Worm (Caenorhabditis elegans) whole organism, L1 larva: ENCODE results near the gene C55A6.3.
"Not testable (repeated sequence)": the region's sequence is repeated elsewhere in the genome, so short reads cannot be mapped to it uniquely, and the experiment has no call there.

Source experiments
- dpl-1 ChIP-seq, 3 experiments: fragments of 150-350 bp in 2 of 3; sonication (generic microtip) in 1 of 3; optimal IDR thresholded peaks; 2 replicates each; lab custom pipeline; 2014 to 2017; ENCODE audit warnings: missing biosample characterization in 3 of 3, missing genetic modification characterization in 3 of 3, missing genetic modification reagents in 3 of 3
- egl-27 ChIP-seq, 2 experiments: fragments of 150-350 bp in 1 of 2; sonication (generic microtip); optimal IDR thresholded peaks; 3 replicates each; lab custom pipeline; 2017 to 2018; ENCODE audit warnings: missing biosample characterization in 2 of 2, missing genetic modification characterization in 2 of 2, missing genetic modification reagents in 2 of 2
- elt-2 ChIP-seq: sonication (generic microtip); optimal IDR thresholded peaks from 2 replicates; lab custom pipeline; 2016; ENCODE audit warnings: missing genetic modification characterization, mild to moderate bottlenecking, inconsistent platforms, missing compliant biosample characterization, missing genetic modification reagents
- jun-1 ChIP-seq: fragments of 150-350 bp; optimal IDR thresholded peaks from 2 replicates; lab custom pipeline; 2014; ENCODE audit warnings: missing biosample characterization, missing genetic modification reagents, missing genetic modification characterization
- lin-15B ChIP-seq: fragments of 150-350 bp; sonication (generic microtip); optimal IDR thresholded peaks from 3 replicates; lab custom pipeline; 2014; ENCODE audit warnings: missing biosample characterization, missing genetic modification characterization
- pqm-1 ChIP-seq: sonication (generic microtip); optimal IDR thresholded peaks from 3 replicates; lab custom pipeline; 2017; ENCODE audit warnings: missing biosample characterization, missing genetic modification characterization
- rnt-1 ChIP-seq: sonication (generic microtip); optimal IDR thresholded peaks from 2 replicates; lab custom pipeline; 2016; ENCODE audit warnings: mild to moderate bottlenecking, missing genetic modification characterization, moderate library complexity, missing compliant biosample characterization
- skn-1 ChIP-seq: fragments of 150-350 bp; optimal IDR thresholded peaks from 2 replicates; lab custom pipeline; 2014; ENCODE audit warnings: missing biosample characterization, missing genetic modification characterization
- unc-130 ChIP-seq: fragments of 150-350 bp; optimal IDR thresholded peaks from 2 replicates; lab custom pipeline; 2017; ENCODE audit warnings: missing biosample characterization, missing genetic modification characterization, inconsistent platforms
- unc-62 ChIP-seq: fragments of 150-350 bp; optimal IDR thresholded peaks from 2 replicates; lab custom pipeline; 2014; ENCODE audit warnings: missing biosample characterization, missing genetic modification reagents, missing genetic modification characterization
- xbp-1 ChIP-seq: sonication (generic microtip); optimal IDR thresholded peaks from 2 replicates; lab custom pipeline; 2016; ENCODE audit warnings: missing genetic modification characterization, missing compliant biosample characterization
- ztf-11 ChIP-seq, 2 experiments: sonication (generic microtip); optimal IDR thresholded peaks; 2 replicates each; lab custom pipeline; 2016 to 2017; ENCODE audit warnings: missing genetic modification characterization in 2 of 2, missing biosample characterization in 1 of 2, missing compliant biosample characterization in 1 of 2

DNA sequence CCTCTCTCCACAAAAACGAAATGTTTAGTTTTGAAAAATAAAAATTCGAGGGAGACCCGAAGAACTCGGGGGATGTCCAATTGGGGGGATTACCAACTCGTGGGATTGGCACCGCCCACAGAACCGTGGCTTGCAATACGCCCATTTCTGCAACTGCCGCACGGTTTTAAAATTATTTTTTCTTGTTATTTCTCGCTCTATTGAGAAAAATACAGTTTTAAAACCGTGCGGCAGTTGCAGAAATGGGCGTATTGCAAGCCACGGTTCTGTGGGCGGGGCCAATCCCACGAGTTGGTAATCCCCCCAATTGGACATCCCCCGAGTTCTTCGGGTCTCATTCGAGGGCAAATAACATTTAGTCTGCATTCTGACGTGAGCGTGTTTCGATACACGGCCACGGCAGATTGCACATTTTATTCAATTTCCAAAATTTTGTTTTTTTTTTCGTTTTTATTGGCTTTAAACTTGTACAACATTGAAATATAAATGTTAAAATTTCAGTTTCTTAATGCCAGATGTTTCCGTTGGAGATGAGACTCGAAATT, 8.4 kb downstream of the C55A6.3 start, which contains the start of the genes C55A6.1 and C55A6.10:
- peak in 1 of 2 experiments; percentile 68 for TF ChIP-seq ztf-11 (tag; optimal IDR thresholded peaks at IDR 0.05; lab: Kevin White, UChicago)
- peak; percentile 35 to 67 (median 50) for TF ChIP-seq dpl-1 (GFP tag; optimal IDR thresholded peaks at IDR 0.05; lab: Kevin White, UChicago)
- not testable (repeated sequence) for TF ChIP-seq unc-62 (GFP tag; lab: Kevin White, UChicago); pqm-1 (tag; lab: Kevin White, UChicago); egl-27 (tag; optimal IDR thresholded peaks at IDR 0.05; lab: Kevin White, UChicago); lin-15B
- TF ChIP-seq elt-2 (tag; lab: Kevin White, UChicago): peak; percentile 14
- TF ChIP-seq rnt-1 (tag; lab: Kevin White, UChicago): peak; percentile 59
- TF ChIP-seq skn-1: peak; percentile 38
- TF ChIP-seq unc-130: peak; percentile 18
- TF ChIP-seq xbp-1 (tag; lab: Kevin White, UChicago): peak; percentile 65
- peak; percentile 30 for TF ChIP-seq jun-1 (tag; lab: Kevin White, UChicago)
